Fruit fly (Drosophila melanogaster) whole organism, prepupa: ENCODE data around the gene PLCXD.

Source experiments
- CG15336 ChIP-seq: fragments of 200-800 bp; sonication (Bioruptor generic); IDR thresholded peaks from 2 replicates; pipeline ENCODE4 v1.3.6; 2022; ENCODE audit warnings: missing biosample characterization, missing genetic modification characterization
- CG16779 ChIP-seq: fragments of 200-800 bp; sonication (Bioruptor generic); optimal IDR thresholded peaks from 3 replicates; lab custom pipeline; 2017; ENCODE audit warnings: missing biosample characterization, mild to moderate bottlenecking, missing genetic modification characterization
- CG8119 ChIP-seq: fragments of 200-800 bp; sonication (Bioruptor generic); IDR thresholded peaks from 3 replicates; pipeline ENCODE4 v1.3.6; 2022; ENCODE audit warnings: missing biosample characterization, missing genetic modification characterization
- Eip93F ChIP-seq: fragments of 200-800 bp; sonication (Bioruptor generic); optimal IDR thresholded peaks from 2 replicates; lab custom pipeline; 2016; ENCODE audit warnings: missing biosample characterization, mild to moderate bottlenecking, missing genetic modification characterization
- Hr38 ChIP-seq: sonication (Bioruptor generic); optimal IDR thresholded peaks from 2 replicates; lab custom pipeline; 2016; ENCODE audit warnings: missing biosample characterization, missing genetic modification characterization
- pdm3 ChIP-seq: fragments of 200-800 bp; sonication (Bioruptor generic); optimal IDR thresholded peaks from 3 replicates; lab custom pipeline; 2016; ENCODE audit warnings: missing biosample characterization, missing genetic modification characterization
- spab ChIP-seq: fragments of 200-800 bp; sonication (Bioruptor generic); optimal IDR thresholded peaks from 2 replicates; lab custom pipeline; 2017; ENCODE audit warnings: missing biosample characterization, mild to moderate bottlenecking, missing genetic modification characterization, missing genetic modification reagents
- topi ChIP-seq: fragments of 200-800 bp; sonication (Bioruptor generic); optimal IDR thresholded peaks from 3 replicates; lab custom pipeline; 2016; ENCODE audit warnings: missing biosample characterization, missing genetic modification characterization
- vri ChIP-seq: fragments of 200-800 bp; sonication (Bioruptor generic); optimal IDR thresholded peaks from 3 replicates; lab custom pipeline; 2016; ENCODE audit warnings: missing biosample characterization, mild to moderate bottlenecking, missing genetic modification characterization

DNA sequence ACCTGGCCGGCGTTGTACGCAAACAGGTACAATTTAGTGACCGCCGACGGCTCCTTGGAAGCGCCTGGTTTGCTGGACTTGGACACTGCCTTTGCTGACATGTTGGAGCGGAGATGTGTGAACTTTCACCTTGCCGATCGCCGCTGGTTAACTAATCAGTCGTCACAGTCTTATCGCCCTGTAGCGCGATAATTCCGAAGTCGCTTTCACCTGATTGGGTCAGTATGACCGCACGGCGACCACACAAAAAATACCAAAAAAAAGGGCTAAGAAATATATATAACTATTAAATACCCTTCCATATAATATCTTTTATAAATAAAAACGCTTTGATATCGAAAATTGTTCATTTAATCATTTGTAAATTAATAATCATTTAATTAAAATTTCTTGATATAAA, 47.2 kb upstream of the PLCXD start, which contains the start of gene Hacd1:
- no peak for TF ChIP-seq CG8119 (GFP tag; lab: Robert Waterston, UW)
- no peak for TF ChIP-seq vri (GFP tag; lab: Kevin White, UChicago)
- TF ChIP-seq pdm3: no peak
- no peak for TF ChIP-seq CG15336 (GFP tag; lab: Robert Waterston, UW)
- no peak for TF ChIP-seq Hr38 (GFP tag; lab: Kevin White, UChicago)
- no peak for TF ChIP-seq CG16779 (tag; lab: Kevin White, UChicago)
- TF ChIP-seq Eip93F: no peak
- TF ChIP-seq spab (GFP tag; lab: Kevin White, UChicago): no peak
- no peak for TF ChIP-seq topi (GFP tag; lab: Kevin White, UChicago)
